Fruit fly (Drosophila melanogaster) whole organism, embryonic: ENCODE data around the gene CG7298.

Experiments used
- ATbp ChIP-seq: fragments of 200-800 bp; sonication (Bioruptor generic); optimal IDR thresholded peaks from 2 replicates; lab custom pipeline; 2017; ENCODE audit warnings: missing biosample characterization, mild to moderate bottlenecking, missing genetic modification characterization, missing genetic modification reagents
- BEAF-32 ChIP-seq: fragments of 200-800 bp; sonication (Bioruptor generic); optimal IDR thresholded peaks from 3 replicates; lab custom pipeline; 2017; ENCODE audit warnings: missing biosample characterization, missing genetic modification characterization, mild to moderate bottlenecking, moderate library complexity, missing genetic modification reagents
- CG1024 ChIP-seq: fragments of 200-800 bp; sonication (Bioruptor generic); IDR thresholded peaks from 2 replicates; pipeline ENCODE4 v1.3.6; 2022; ENCODE audit warnings: missing biosample characterization, missing genetic modification characterization
- CG10267 ChIP-seq: fragments of 200-800 bp; sonication (Bioruptor generic); optimal IDR thresholded peaks from 2 replicates; lab custom pipeline; 2018; ENCODE audit warnings: missing biosample characterization, mild to moderate bottlenecking, missing genetic modification characterization, moderate library complexity
- CG11456 ChIP-seq: fragments of 200-800 bp; sonication (Bioruptor generic); IDR thresholded peaks from 3 replicates; pipeline ENCODE4 v1.3.6; 2022; ENCODE audit warnings: missing biosample characterization, missing genetic modification characterization
- CG12659 ChIP-seq: fragments of 200-800 bp; sonication (Bioruptor generic); optimal IDR thresholded peaks from 3 replicates; lab custom pipeline; 2017; ENCODE audit warnings: mild to moderate bottlenecking, missing biosample characterization, missing genetic modification reagents, missing genetic modification characterization
- CG13775 ChIP-seq: fragments of 200-800 bp; sonication (Bioruptor generic); optimal IDR thresholded peaks from 3 replicates; lab custom pipeline; 2017; ENCODE audit warnings: missing biosample characterization, mild to moderate bottlenecking, missing genetic modification characterization
- CG17385 ChIP-seq: fragments of 200-800 bp; sonication (Bioruptor generic); optimal IDR thresholded peaks from 3 replicates; lab custom pipeline; 2018; ENCODE audit warnings: missing biosample characterization, mild to moderate bottlenecking, missing genetic modification characterization
- CG2120 ChIP-seq: fragments of 200-800 bp; sonication (Bioruptor generic); optimal IDR thresholded peaks from 3 replicates; lab custom pipeline; 2016; ENCODE audit warnings: missing biosample characterization, missing genetic modification characterization
- CG2129 ChIP-seq: fragments of 200-800 bp; sonication (Bioruptor generic); IDR thresholded peaks from 2 replicates; pipeline ENCODE4 v1.3.6; 2022; ENCODE audit warnings: missing biosample characterization, missing genetic modification characterization; ENCODE audit not compliant: partially characterized antibody
- CG2875 ChIP-seq: fragments of 200-800 bp; sonication (Bioruptor generic); optimal IDR thresholded peaks from 2 replicates; lab custom pipeline; 2017; ENCODE audit warnings: missing biosample characterization, mild to moderate bottlenecking, missing genetic modification characterization, missing genetic modification reagents
- CG2889 ChIP-seq: fragments of 200-800 bp; sonication (Bioruptor generic); IDR thresholded peaks from 3 replicates; pipeline ENCODE4 v1.3.6; 2022; ENCODE audit warnings: missing biosample characterization, missing genetic modification characterization
- CG30431 ChIP-seq: fragments of 200-800 bp; sonication (Bioruptor generic); optimal IDR thresholded peaks from 2 replicates; lab custom pipeline; 2017; ENCODE audit warnings: missing biosample characterization, missing genetic modification characterization
- CG34376 ChIP-seq: fragments of 200-800 bp; sonication (Bioruptor generic); optimal IDR thresholded peaks from 2 replicates; lab custom pipeline; 2018; ENCODE audit warnings: missing biosample characterization, mild to moderate bottlenecking, missing genetic modification characterization
- CG34422 ChIP-seq: fragments of 200-800 bp; sonication (Bioruptor generic); IDR thresholded peaks from 3 replicates; pipeline ENCODE4 v1.3.6; 2022; ENCODE audit warnings: missing biosample characterization, missing genetic modification characterization
- CG3995 ChIP-seq: fragments of 200-800 bp; sonication (Bioruptor generic); optimal IDR thresholded peaks from 3 replicates; lab custom pipeline; 2016; ENCODE audit warnings: missing biosample characterization, missing genetic modification characterization
- CG6689 ChIP-seq: fragments of 200-800 bp; sonication (Bioruptor generic); IDR thresholded peaks from 2 replicates; pipeline ENCODE4 v1.3.6; 2022; ENCODE audit warnings: missing biosample characterization, missing genetic modification characterization
- CG6765 ChIP-seq: fragments of 200-800 bp; sonication (Bioruptor generic); optimal IDR thresholded peaks from 3 replicates; lab custom pipeline; 2017; ENCODE audit warnings: missing biosample characterization, mild to moderate bottlenecking, missing genetic modification characterization
- CkIIα-i1 ChIP-seq: fragments of 200-800 bp; sonication (Bioruptor generic); IDR thresholded peaks from 2 replicates; pipeline ENCODE4 v1.3.6; 2022; ENCODE audit warnings: missing biosample characterization, missing genetic modification characterization
- Dad ChIP-seq: fragments of 200-800 bp; sonication (Bioruptor generic); optimal IDR thresholded peaks from 3 replicates; lab custom pipeline; 2016; ENCODE audit warnings: missing biosample characterization, missing genetic modification characterization
- Dek ChIP-seq: fragments of 200-800 bp; sonication (Bioruptor generic); optimal IDR thresholded peaks from 3 replicates; lab custom pipeline; 2019; ENCODE audit warnings: missing biosample characterization, mild to moderate bottlenecking, missing genetic modification characterization, moderate library complexity
- Dref ChIP-seq: fragments of 200-800 bp; sonication (Bioruptor generic); IDR thresholded peaks from 2 replicates; pipeline ENCODE4 v1.3.6; 2022; ENCODE audit warnings: missing biosample characterization, missing genetic modification characterization
- H15 ChIP-seq: fragments of 200-800 bp; sonication (Bioruptor generic); IDR thresholded peaks from 3 replicates; pipeline ENCODE4 v1.3.6; 2022; ENCODE audit warnings: missing biosample characterization, missing genetic modification characterization
- Hmr ChIP-seq: fragments of 200-800 bp; sonication (Bioruptor generic); optimal IDR thresholded peaks from 3 replicates; lab custom pipeline; 2017; ENCODE audit warnings: mild to moderate bottlenecking, missing biosample characterization, missing genetic modification reagents, missing genetic modification characterization
- Hr51 ChIP-seq, 2 experiments: fragments of 200-800 bp; sonication (Bioruptor generic); optimal IDR thresholded peaks; 2 replicates in 1 of 2; 3 replicates in 1 of 2; lab custom pipeline; 2016 to 2018; ENCODE audit warnings: missing biosample characterization in 2 of 2, missing genetic modification characterization in 2 of 2, mild to moderate bottlenecking in 1 of 2, moderate library complexity in 1 of 2
- Med ChIP-seq: fragments of 200-800 bp; sonication (Bioruptor generic); peaks from one replicate; lab custom pipeline; 2016; ENCODE audit warnings: missing biosample characterization, missing genetic modification characterization, mild to moderate bottlenecking, inconsistent platforms, moderate library complexity
- Meics ChIP-seq: fragments of 200-800 bp; sonication (Bioruptor generic); optimal IDR thresholded peaks from 2 replicates; lab custom pipeline; 2017; ENCODE audit warnings: missing biosample characterization, mild to moderate bottlenecking, missing genetic modification characterization
- NC2β ChIP-seq: fragments of 200-800 bp; sonication (Bioruptor generic); optimal IDR thresholded peaks from 2 replicates; lab custom pipeline; 2016; ENCODE audit warnings: missing biosample characterization, missing genetic modification characterization
- Scr ChIP-seq: fragments of 200-800 bp; sonication (Bioruptor generic); IDR thresholded peaks from 2 replicates; pipeline ENCODE4 v1.3.6; 2022; ENCODE audit warnings: missing biosample characterization, missing genetic modification characterization; ENCODE audit not compliant: partially characterized antibody
- Sry-δ ChIP-seq: fragments of 200-800 bp; sonication (Bioruptor generic); optimal IDR thresholded peaks from 2 replicates; lab custom pipeline; 2016; ENCODE audit warnings: missing biosample characterization, missing genetic modification characterization
- ab ChIP-seq: fragments of 200-800 bp; sonication (Bioruptor generic); optimal IDR thresholded peaks from 2 replicates; lab custom pipeline; 2016; ENCODE audit warnings: missing biosample characterization, missing genetic modification characterization
- bowl ChIP-seq: fragments of 200-800 bp; sonication (Bioruptor generic); IDR thresholded peaks from 2 replicates; pipeline ENCODE4 v1.3.6; 2022; ENCODE audit warnings: missing biosample characterization, missing genetic modification characterization
- dm ChIP-seq: fragments of 200-800 bp; sonication (Bioruptor generic); optimal IDR thresholded peaks from 3 replicates; lab custom pipeline; 2016; ENCODE audit warnings: missing biosample characterization, missing genetic modification characterization
- en ChIP-seq: fragments of 200-800 bp; sonication (Bioruptor generic); optimal IDR thresholded peaks from 2 replicates; lab custom pipeline; 2016; ENCODE audit warnings: missing biosample characterization, missing genetic modification characterization
- knrl ChIP-seq: fragments of 200-800 bp; sonication (Bioruptor generic); IDR thresholded peaks from 3 replicates; pipeline ENCODE4 v1.3.6; 2022; ENCODE audit warnings: missing biosample characterization, missing genetic modification characterization; ENCODE audit not compliant: partially characterized antibody
- lilli ChIP-seq: fragments of 200-800 bp; sonication (Bioruptor generic); optimal IDR thresholded peaks from 3 replicates; lab custom pipeline; 2016; ENCODE audit warnings: missing biosample characterization, missing genetic modification characterization
- mam ChIP-seq: fragments of 200-800 bp; sonication (Bioruptor generic); optimal IDR thresholded peaks from 3 replicates; lab custom pipeline; 2016; ENCODE audit warnings: missing biosample characterization, missing genetic modification characterization
- rib ChIP-seq: fragments of 200-800 bp; sonication (Bioruptor generic); IDR thresholded peaks from 2 replicates; pipeline ENCODE4 v1.3.6; 2022; ENCODE audit warnings: missing biosample characterization, missing genetic modification characterization
- row ChIP-seq: fragments of 200-800 bp; sonication (Bioruptor generic); IDR thresholded peaks from 3 replicates; pipeline ENCODE4 v1.3.6; 2022; ENCODE audit warnings: missing biosample characterization, missing genetic modification characterization
- sr ChIP-seq: fragments of 200-800 bp; sonication (Bioruptor generic); IDR thresholded peaks from 3 replicates; pipeline ENCODE4 v1.3.6; 2022; ENCODE audit warnings: missing biosample characterization, missing genetic modification characterization
- ssp ChIP-seq: fragments of 200-800 bp; sonication (Bioruptor generic); IDR thresholded peaks from 2 replicates; pipeline ENCODE4 v1.3.6; 2022; ENCODE audit warnings: missing biosample characterization, missing genetic modification characterization
- stwl ChIP-seq: fragments of 200-800 bp; sonication (Bioruptor generic); optimal IDR thresholded peaks from 3 replicates; lab custom pipeline; 2018; ENCODE audit warnings: missing biosample characterization, mild to moderate bottlenecking, missing genetic modification characterization, moderate library complexity
- tll ChIP-seq, 2 experiments: fragments of 200-800 bp in 1 of 2; fragments of >200 bp in 1 of 2; sonication (Bioruptor generic) in 1 of 2; optimal IDR thresholded peaks; 2 replicates each; lab custom pipeline; 2017 to 2019; ENCODE audit warnings: missing biosample characterization in 2 of 2, missing genetic modification characterization in 2 of 2, mild to moderate bottlenecking in 1 of 2, moderate library complexity in 1 of 2
- wek ChIP-seq: fragments of 200-800 bp; sonication (Bioruptor generic); optimal IDR thresholded peaks from 3 replicates; lab custom pipeline; 2018; ENCODE audit warnings: missing biosample characterization, mild to moderate bottlenecking, missing genetic modification characterization, moderate library complexity
- z ChIP-seq: fragments of 200-800 bp; sonication (Bioruptor generic); IDR thresholded peaks from 3 replicates; pipeline ENCODE4 v1.3.6; 2022; ENCODE audit warnings: missing biosample characterization, missing genetic modification characterization

CG7298 gene

dm6 chr3L:20241987-20242982 is 38.8 kb upstream of the CG7298 start (continued):
- peak; percentile 63; the same call in 1 of the 2 replicates for TF ChIP-seq CG6689 (GFP tag; lab: Robert Waterston, UW)
- no peak for TF ChIP-seq NC2β (GFP tag; lab: Kevin White, UChicago)
- TF ChIP-seq CG2129 (GFP tag; lab: Robert Waterston, UW): peak; percentile 51
- no peak for TF ChIP-seq ab (GFP tag; lab: Kevin White, UChicago)
- TF ChIP-seq CG2875: peak; percentile 0
- no peak for TF ChIP-seq en (GFP tag; lab: Kevin White, UChicago)
- TF ChIP-seq CG13775 (GFP tag; lab: Kevin White, UChicago): peak; percentile 78
- TF ChIP-seq Dek (tag; lab: Kevin White, UChicago): peak; percentile 51
- no peak for TF ChIP-seq Dad (GFP tag; lab: Kevin White, UChicago)
- TF ChIP-seq CG6765 (GFP tag; lab: Kevin White, UChicago): peak; percentile 9
- TF ChIP-seq ATbp (GFP tag; lab: Kevin White, UChicago): no peak
- TF ChIP-seq Hr51 (GFP tag; optimal IDR thresholded peaks at IDR 0.05; lab: Kevin White, UChicago): peak in 1 of 2 experiments; percentile 73

- TF ChIP-seq bowl (GFP tag; lab: Robert Waterston, UW) (no peak), sr (GFP tag; lab: Robert Waterston, UW) (no peak), CG11456 (GFP tag; lab: Robert Waterston, UW) (no peak), row (no peak), CG1024 (GFP tag; lab: Robert Waterston, UW) (no peak), Dref (0 out of 2 replicates have a peak, but pooled peaks have one; percentile 16), Meics (GFP tag; lab: Kevin White, UChicago) (no peak), CG10267 (tag; lab: Kevin White, UChicago) (peak; percentile 43), rib (GFP tag; lab: Robert Waterston, UW) (no peak), H15 (GFP tag; lab: Robert Waterston, UW) (no peak), BEAF-32 (GFP tag; lab: Kevin White, UChicago) (peak; percentile 52), CG2889 (GFP tag; lab: Robert Waterston, UW) (no peak), knrl (GFP tag; lab: Robert Waterston, UW) (no peak), CG2120 (no peak), CG34376 (GFP tag; lab: Kevin White, UChicago) (no peak), lilli (peak; percentile 25), mam (GFP tag; lab: Kevin White, UChicago) (no peak), CG6765 (GFP tag; lab: Kevin White, UChicago) (no peak), ssp (GFP tag; lab: Robert Waterston, UW) (no peak), Med (GFP tag; lab: Kevin White, UChicago) (peak; percentile 36), Hmr (no peak), CG34422 (GFP tag; lab: Robert Waterston, UW) (peak; percentile 57; the same call in 2 of the 3 replicates), Scr (peak; percentile 18; the same call in 1 of the 2 replicates), z (no peak), CG12659 (GFP tag; lab: Kevin White, UChicago) (peak; percentile 43), dm (peak; percentile 18), Sry-δ (peak; percentile 21), CkIIα-i1 (GFP tag; lab: Robert Waterston, UW) (no peak), CG30431 (GFP tag; lab: Kevin White, UChicago) (no peak), wek (GFP tag; lab: Kevin White, UChicago) (no peak), CG17385 (GFP tag; lab: Kevin White, UChicago) (no peak), tll (GFP tag; optimal IDR thresholded peaks at IDR 0.05; lab: Kevin White, UChicago) (no peak), stwl (tag; lab: Kevin White, UChicago) (no peak), CG3995 (peak; percentile 48)
Observed at dm6 chr3L:20241163-20241970, 37.9 kb upstream of the CG7298 start, which contains the start of the genes CG6951 and CG17233. TSS of gene CG6951 (plus strand) at chr3L:20241267. TSS of gene CG17233 (minus strand) at chr3L:20241903.
